Fruit fly (Drosophila melanogaster): Measurements from ENCODE around the gene SF1.

Gene SF1

dm6 chr3R:17583658-17584460, 43.6 kb downstream of the SF1 start (continued):
- peak; percentile 7 for TF ChIP-seq Nf-YB (GFP tag; optimal IDR thresholded peaks at IDR 0.05)
- TF ChIP-seq CG4820 (GFP tag; optimal IDR thresholded peaks at IDR 0.05), result peak; percentile 50
- peak; percentile 32 for TF ChIP-seq CG15269 (tag; optimal IDR thresholded peaks at IDR 0.05)
- peak; percentile 20 for TF ChIP-seq CG2875 (GFP tag; optimal IDR thresholded peaks at IDR 0.05)
- no peak for TF ChIP-seq dm (GFP tag; optimal IDR thresholded peaks at IDR 0.05)
- no peak for TF ChIP-seq zen2 (GFP tag; IDR thresholded peaks at IDR 0.05; ENCODE audit: partially characterized antibody)
- no peak for TF ChIP-seq CG14441 (GFP tag; IDR thresholded peaks at IDR 0.05)
- no peak for TF ChIP-seq ac (GFP tag; optimal IDR thresholded peaks at IDR 0.05)
- no peak for TF ChIP-seq ab (GFP tag; optimal IDR thresholded peaks at IDR 0.05)
- TF ChIP-seq sr (GFP tag; IDR thresholded peaks at IDR 0.05), result no peak
- no peak for TF ChIP-seq CG12071 (GFP tag; optimal IDR thresholded peaks at IDR 0.05)
- 0 out of 3 replicates have a peak, but pooled peaks have one; percentile 16 for TF ChIP-seq dysf (GFP tag; IDR thresholded peaks at IDR 0.05)
- peak in 1 of 3 experiments; percentile 79 for TF ChIP-seq lola (GFP tag; optimal IDR thresholded peaks at IDR 0.05)
- TF ChIP-seq tin (GFP tag; optimal IDR thresholded peaks at IDR 0.05), result peak; percentile 27
- peak; percentile 46; the same call in 1 of the 2 replicates for TF ChIP-seq onecut (GFP tag; IDR thresholded peaks at IDR 0.05)
- TF ChIP-seq cg (GFP tag; optimal IDR thresholded peaks at IDR 0.05), result peak; percentile 50
- TF ChIP-seq HLH54F (GFP tag; optimal IDR thresholded peaks at IDR 0.05), result no peak
- no peak for TF ChIP-seq amos (GFP tag; IDR thresholded peaks at IDR 0.05; ENCODE audit: partially characterized antibody)
- no peak for TF ChIP-seq CG17612 (GFP tag; IDR thresholded peaks at IDR 0.05)
- peak; percentile 61 for TF ChIP-seq Ssrp (tag; optimal IDR thresholded peaks at IDR 0.05)
- no peak for TF ChIP-seq CG4617 (GFP tag; optimal IDR thresholded peaks at IDR 0.05; ENCODE audit: borderline replicate concordance)
- 0 out of 2 replicates have a peak, but pooled peaks have one; percentile 10 for TF ChIP-seq HLH3B (GFP tag; IDR thresholded peaks at IDR 0.05)
- no peak for TF ChIP-seq kah (GFP tag; optimal IDR thresholded peaks at IDR 0.05)
- peak; percentile 67 for TF ChIP-seq zen (tag; optimal IDR thresholded peaks at IDR 0.05)
- no peak for TF ChIP-seq Mes4 (GFP tag; optimal IDR thresholded peaks at IDR 0.05)
- TF ChIP-seq dpn (GFP tag; optimal IDR thresholded peaks at IDR 0.05), result peak in 1 of 2 experiments; percentile 20
- peak; percentile 67 for TF ChIP-seq CG33557 (GFP tag; optimal IDR thresholded peaks at IDR 0.05)
- no peak for TF ChIP-seq CG14860 (GFP tag; IDR thresholded peaks at IDR 0.05; ENCODE audit: partially characterized antibody)
- no peak for TF ChIP-seq CG7963 (GFP tag; IDR thresholded peaks at IDR 0.05; ENCODE audit: partially characterized antibody)
- peak; percentile 10 for TF ChIP-seq ewg (GFP tag; optimal IDR thresholded peaks at IDR 0.05)
- peak in 1 of 2 experiments; percentile 79 for TF ChIP-seq eve (GFP tag; optimal IDR thresholded peaks at IDR 0.05)
- TF ChIP-seq Chrac-16 (GFP tag; optimal IDR thresholded peaks at IDR 0.05), result peak; percentile 35
- TF ChIP-seq BEAF-32 (GFP tag; optimal IDR thresholded peaks at IDR 0.05), result no peak
- no peak for TF ChIP-seq slp2 (GFP tag; optimal IDR thresholded peaks at IDR 0.05)
- no peak for TF ChIP-seq pho (GFP tag; optimal IDR thresholded peaks at IDR 0.05)
- peak; percentile 82 for TF ChIP-seq Xrp1 (GFP tag; IDR thresholded peaks at IDR 0.05)
- TF ChIP-seq CG7839 (tag; optimal IDR thresholded peaks at IDR 0.05), result peak; percentile 57
- TF ChIP-seq CG13123 (GFP tag; optimal IDR thresholded peaks at IDR 0.05), result no peak
- TF ChIP-seq sc (optimal IDR thresholded peaks at IDR 0.05), result no peak
- peak; percentile 43 for TF ChIP-seq sc (GFP tag; optimal IDR thresholded peaks at IDR 0.05)
- TF ChIP-seq sisA (GFP tag; IDR thresholded peaks at IDR 0.05), result peak; percentile 34; the same call in 1 of the 2 replicates
- TF ChIP-seq caup (GFP tag; optimal IDR thresholded peaks at IDR 0.05; ENCODE audit: severe bottlenecking), result no peak
- TF ChIP-seq ci (GFP tag; IDR thresholded peaks at IDR 0.05), result peak; percentile 71; the same call in 2 of the 3 replicates
- TF ChIP-seq CG12391 (tag; optimal IDR thresholded peaks at IDR 0.05), result peak; percentile 66
- TF ChIP-seq CG9727 (GFP tag; optimal IDR thresholded peaks at IDR 0.05), result peak; percentile 58
- no peak for TF ChIP-seq cwo (GFP tag; optimal IDR thresholded peaks at IDR 0.05)
- peak; percentile 47 for TF ChIP-seq CG32772 (GFP tag; IDR thresholded peaks at IDR 0.05)
- TF ChIP-seq CG17829 (tag; optimal IDR thresholded peaks at IDR 0.05), result peak; percentile 68
